Fruit fly (Drosophila melanogaster): ENCODE measurements around the gene CG7071.
A peak's percentile ranks its signal among the peaks of the same experiment; 100 is the strongest.

CG7071 gene

dm6 chr3R:22375674-22376073 is 13.3 kb downstream of the CG7071 start, which contains the start of gene CG18596:
Gene CG18596, plus strand, starts transcription at chr3R:22375923.
- no peak for TF ChIP-seq CG4496 (GFP tag; IDR thresholded peaks at IDR 0.05)
- TF ChIP-seq CG12605 (GFP tag; IDR thresholded peaks at IDR 0.05): no peak
- TF ChIP-seq gl (tag; optimal IDR thresholded peaks at IDR 0.05): no peak
- no peak for TF ChIP-seq CG8301 (tag; optimal IDR thresholded peaks at IDR 0.05)
- no peak for TF ChIP-seq Ets98B (GFP tag; IDR thresholded peaks at IDR 0.05)
- TF ChIP-seq CG9948 (tag; optimal IDR thresholded peaks at IDR 0.05): no peak
- TF ChIP-seq D1 (tag; optimal IDR thresholded peaks at IDR 0.05): no peak
- no peak for TF ChIP-seq CG14655 (GFP tag; optimal IDR thresholded peaks at IDR 0.05)
- TF ChIP-seq CG17806 (tag; optimal IDR thresholded peaks at IDR 0.05): no peak
- no peak for TF ChIP-seq Pif1B (GFP tag; optimal IDR thresholded peaks at IDR 0.05)
- TF ChIP-seq CG34367 (tag; optimal IDR thresholded peaks at IDR 0.05): no peak
- no peak for TF ChIP-seq CG32121 (GFP tag; IDR thresholded peaks at IDR 0.05)
- TF ChIP-seq fd96Ca (GFP tag; IDR thresholded peaks at IDR 0.05): no peak
- TF ChIP-seq Snoo (tag; optimal IDR thresholded peaks at IDR 0.05): no peak
- no peak for TF ChIP-seq CG8159 (tag; optimal IDR thresholded peaks at IDR 0.05)
- TF ChIP-seq CG15710 (tag; optimal IDR thresholded peaks at IDR 0.05): no peak
- no peak for TF ChIP-seq CG10348 (GFP tag; IDR thresholded peaks at IDR 0.05)
- TF ChIP-seq EcR (GFP tag; optimal IDR thresholded peaks at IDR 0.05): no peak

dm6 chr3R:22379942-22380341 is 17.5 kb downstream of the CG7071 start, which contains the start of gene CG34149:
Gene CG34149, plus strand, starts transcription at chr3R:22380128.
- TF ChIP-seq CG13204 (GFP tag; optimal IDR thresholded peaks at IDR 0.05): no peak
- no peak for TF ChIP-seq Ets98B (GFP tag; IDR thresholded peaks at IDR 0.05)
- TF ChIP-seq CG17806 (tag; optimal IDR thresholded peaks at IDR 0.05): no peak
- TF ChIP-seq CG8301 (tag; optimal IDR thresholded peaks at IDR 0.05): no peak
- no peak for TF ChIP-seq CG12605 (GFP tag; IDR thresholded peaks at IDR 0.05)
- no peak for TF ChIP-seq CG8159 (tag; optimal IDR thresholded peaks at IDR 0.05)
- no peak for TF ChIP-seq CG9948 (tag; optimal IDR thresholded peaks at IDR 0.05)
- no peak for TF ChIP-seq CG15710 (tag; optimal IDR thresholded peaks at IDR 0.05)

dm6 chr3R:22381077-22381476 is 18.7 kb downstream of the CG7071 start, which contains the start of gene CG43342:
Gene CG43342, plus strand, starts transcription at chr3R:22381340.
- no peak for TF ChIP-seq rn (GFP tag; IDR thresholded peaks at IDR 0.05)
- TF ChIP-seq gl (tag; optimal IDR thresholded peaks at IDR 0.05): no peak
- TF ChIP-seq Pif1B (GFP tag; optimal IDR thresholded peaks at IDR 0.05): no peak
- TF ChIP-seq CG15710 (tag; optimal IDR thresholded peaks at IDR 0.05): no peak
- no peak for TF ChIP-seq Ets98B (GFP tag; IDR thresholded peaks at IDR 0.05)
- TF ChIP-seq CG32121 (GFP tag; IDR thresholded peaks at IDR 0.05): no peak
- no peak for TF ChIP-seq CG9948 (tag; optimal IDR thresholded peaks at IDR 0.05)
- TF ChIP-seq CG4496 (GFP tag; IDR thresholded peaks at IDR 0.05): no peak
- no peak for TF ChIP-seq fd96Ca (GFP tag; IDR thresholded peaks at IDR 0.05)
- no peak for TF ChIP-seq CG17806 (tag; optimal IDR thresholded peaks at IDR 0.05)
- no peak for TF ChIP-seq Pif1A (GFP tag; optimal IDR thresholded peaks at IDR 0.05)
- no peak for TF ChIP-seq D1 (tag; optimal IDR thresholded peaks at IDR 0.05)
- no peak for TF ChIP-seq EcR (GFP tag; optimal IDR thresholded peaks at IDR 0.05)
- no peak for TF ChIP-seq CG13204 (GFP tag; optimal IDR thresholded peaks at IDR 0.05)
- no peak for TF ChIP-seq CG34367 (tag; optimal IDR thresholded peaks at IDR 0.05)
- no peak for TF ChIP-seq CG10348 (GFP tag; IDR thresholded peaks at IDR 0.05)
- no peak for TF ChIP-seq Snoo (tag; optimal IDR thresholded peaks at IDR 0.05)
- TF ChIP-seq CG8301 (tag; optimal IDR thresholded peaks at IDR 0.05): no peak
- no peak for TF ChIP-seq CG8159 (tag; optimal IDR thresholded peaks at IDR 0.05)
- no peak for TF ChIP-seq CG12605 (GFP tag; IDR thresholded peaks at IDR 0.05)

dm6 chr3R:22381735-22382134 is 19.3 kb downstream of the CG7071 start, which contains the start of gene Gpdh3:
Gene Gpdh3, plus strand, starts transcription at chr3R:22382035.
- no peak for TF ChIP-seq CG15710 (tag; optimal IDR thresholded peaks at IDR 0.05)

dm6 chr3R:22389614-22390013 is 27.2 kb downstream of the CG7071 start, which contains the start of the genes CAH8 and CG7059:
Gene CAH8, minus strand, starts transcription at chr3R:22389714.
Gene CG7059, plus strand, starts transcription at chr3R:22389780.
- TF ChIP-seq CG13204 (GFP tag; optimal IDR thresholded peaks at IDR 0.05) (no peak), CG10348 (GFP tag; IDR thresholded peaks at IDR 0.05) (no peak), Ets98B (GFP tag; IDR thresholded peaks at IDR 0.05) (no peak), CG12605 (GFP tag; IDR thresholded peaks at IDR 0.05) (0 out of 2 replicates have a peak, but pooled peaks have one; percentile 11), CG15710 (tag; optimal IDR thresholded peaks at IDR 0.05) (no peak), CG8301 (tag; optimal IDR thresholded peaks at IDR 0.05) (no peak), CG4496 (GFP tag; IDR thresholded peaks at IDR 0.05) (no peak), Pif1A (GFP tag; optimal IDR thresholded peaks at IDR 0.05) (no peak)

- TF ChIP-seq CG10348 (GFP tag; IDR thresholded peaks at IDR 0.05) (no peak), Pif1A (GFP tag; optimal IDR thresholded peaks at IDR 0.05) (no peak), CG9948 (tag; optimal IDR thresholded peaks at IDR 0.05) (no peak), CG8159 (tag; optimal IDR thresholded peaks at IDR 0.05) (no peak), CG17806 (tag; optimal IDR thresholded peaks at IDR 0.05) (no peak), Pif1B (GFP tag; optimal IDR thresholded peaks at IDR 0.05) (no peak), CG13204 (GFP tag; optimal IDR thresholded peaks at IDR 0.05) (no peak), Snoo (tag; optimal IDR thresholded peaks at IDR 0.05) (no peak), CG4496 (GFP tag; IDR thresholded peaks at IDR 0.05) (no peak), EcR (GFP tag; optimal IDR thresholded peaks at IDR 0.05) (no peak), gl (tag; optimal IDR thresholded peaks at IDR 0.05) (no peak)
These were observed 27.7 kb downstream of the CG7071 start for dm6 chr3R:22390109-22390508.

- TF ChIP-seq rn (GFP tag; IDR thresholded peaks at IDR 0.05) (no peak), CG15710 (tag; optimal IDR thresholded peaks at IDR 0.05) (no peak), CG4496 (GFP tag; IDR thresholded peaks at IDR 0.05) (no peak), CG34367 (tag; optimal IDR thresholded peaks at IDR 0.05) (no peak)
These were observed 31.6 kb downstream of the CG7071 start, which contains the start of gene CG13857 for dm6 chr3R:22394004-22394403. Gene CG13857, minus strand, starts transcription at chr3R:22394104.

Data from whole organism, pupa.